Worm (Caenorhabditis elegans): ENCODE measurements around the gene snfc-5.

snfc-5 gene

DNA sequence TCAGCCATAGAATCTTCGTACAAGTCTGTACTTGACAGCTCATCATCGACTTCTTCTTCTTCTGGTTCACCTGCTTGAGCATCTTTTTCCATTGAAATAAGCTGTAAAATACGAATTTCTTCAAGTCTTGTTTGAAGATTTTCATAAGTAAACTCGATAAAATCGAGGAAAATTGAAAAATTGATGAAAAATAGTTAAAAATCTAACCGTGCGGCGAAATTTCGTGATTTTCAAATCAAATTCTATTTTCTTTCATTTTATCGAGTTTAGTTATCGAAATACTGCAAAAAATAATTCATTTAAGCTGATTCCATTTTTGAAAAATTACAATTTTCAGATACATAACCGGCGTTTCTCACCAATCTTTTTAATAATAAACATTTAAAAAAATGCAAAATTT lies 10.5 kb downstream of the snfc-5 start, which contains the start of gene R07E5.11:
TSS of gene R07E5.11 (minus strand) at position 101 of the 400 bp plus-strand sequence.
- TF ChIP-seq ztf-4 (tag; optimal IDR thresholded peaks at IDR 0.05) (no peak), unc-86 (tag; optimal IDR thresholded peaks at IDR 0.05) (no peak), xbp-1 (tag; optimal IDR thresholded peaks at IDR 0.05) (no peak), nhr-90 (tag; optimal IDR thresholded peaks at IDR 0.05; ENCODE audit: poor library complexity) (no peak), ceh-90 (tag; optimal IDR thresholded peaks at IDR 0.05) (no peak), lin-13 (GFP tag; optimal IDR thresholded peaks at IDR 0.05) (no peak), nhr-85 (tag) (no peak), egl-13 (tag; optimal IDR thresholded peaks at IDR 0.05) (no peak), skn-1 (tag; optimal IDR thresholded peaks at IDR 0.05) (no peak), isw-1 (GFP tag; IDR thresholded peaks at IDR 0.05) (no peak)

DNA sequence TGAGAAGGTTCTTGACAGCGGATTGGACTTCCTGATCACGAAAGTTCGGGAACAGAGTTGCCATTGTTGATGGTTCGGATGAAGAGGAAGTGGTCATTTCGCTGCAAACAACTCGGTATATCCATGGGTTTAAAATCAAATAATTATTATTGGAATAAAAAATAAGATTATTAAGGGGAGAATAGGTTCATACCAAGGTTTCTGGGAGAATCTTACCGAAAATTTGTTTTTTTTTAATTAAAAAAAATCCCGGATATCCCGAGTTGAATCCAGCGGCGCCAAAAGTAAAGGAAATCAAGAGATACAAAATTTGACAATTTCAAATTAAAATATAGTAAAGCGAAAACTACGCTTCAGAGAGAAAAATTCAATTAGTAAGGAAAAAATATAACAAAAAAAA lies 13.4 kb downstream of the snfc-5 start, which contains the start of the genes R07E5.19 and pdcd-2:
TSS of gene R07E5.19 (minus strand) at position 101 of the 400 bp plus-strand sequence.
TSS of gene pdcd-2 (minus strand) at position 102 of the 400 bp plus-strand sequence.
- TF ChIP-seq fkh-10 (GFP tag; optimal IDR thresholded peaks at IDR 0.05) = no peak
- TF ChIP-seq lir-3 (tag; optimal IDR thresholded peaks at IDR 0.05; ENCODE audit: poor library complexity) = no peak
- no peak for TF ChIP-seq nhr-28 (tag; optimal IDR thresholded peaks at IDR 0.05)
- TF ChIP-seq efl-1 (optimal IDR thresholded peaks at IDR 0.05) = no peak
- TF ChIP-seq efl-1 (GFP tag; optimal IDR thresholded peaks at IDR 0.05 in 1 of 2) = peak in 1 of 2 experiments; percentile 14
- no peak for TF ChIP-seq ceh-82 (tag; optimal IDR thresholded peaks at IDR 0.05)

DNA sequence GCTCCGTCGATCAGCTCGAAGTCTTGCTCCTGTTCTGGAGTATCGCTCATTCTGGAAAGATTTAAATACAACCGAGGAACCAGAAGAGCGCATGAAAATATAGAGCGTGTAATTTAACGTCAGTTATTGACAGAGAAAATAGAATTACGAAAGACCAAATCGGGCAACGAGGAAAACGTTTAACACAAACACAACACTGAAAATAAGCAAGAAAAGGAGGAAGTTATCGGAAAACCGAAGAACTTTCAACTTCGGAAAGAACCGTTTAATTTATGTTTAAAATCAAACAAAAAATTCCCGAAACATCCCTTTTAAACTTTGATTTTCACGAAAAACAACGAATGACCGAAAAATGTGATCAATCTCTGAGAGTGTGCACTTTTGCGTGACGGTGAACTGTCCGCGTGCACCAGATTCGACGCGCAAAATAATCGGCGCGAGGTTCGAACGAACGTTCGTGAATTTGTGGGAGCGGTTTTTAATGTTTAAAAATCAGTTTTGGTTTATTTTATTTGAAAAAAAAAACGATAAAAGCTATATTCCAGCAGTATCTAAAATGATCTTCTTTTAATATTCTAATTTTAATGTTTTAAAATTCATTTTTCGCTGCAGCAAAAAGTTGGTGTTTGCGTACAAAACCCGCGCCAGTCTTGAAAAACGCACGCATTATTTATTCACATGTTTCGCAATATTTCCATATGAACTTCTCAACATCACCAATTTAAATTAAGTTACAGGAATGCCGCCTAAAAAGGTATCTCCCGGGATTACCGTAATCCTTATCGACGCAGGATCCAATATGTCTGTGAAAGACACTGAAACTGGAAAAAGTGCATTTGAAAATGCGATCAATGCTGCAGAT lies 14.8 kb downstream of the snfc-5 start, which contains the start of the genes R07E5.7 and cku-80:
TSS of gene R07E5.7 (minus strand) at position 51 of the 862 bp plus-strand sequence.
TSS of gene cku-80 (plus strand) at position 732 of the 862 bp plus-strand sequence.
- TF ChIP-seq dsc-1 (tag; optimal IDR thresholded peaks at IDR 0.05) (peak; percentile 40), hlh-4 (tag; optimal IDR thresholded peaks at IDR 0.05) (no peak), nhr-47 (tag; optimal IDR thresholded peaks at IDR 0.05) (peak; percentile 73), mdl-1 (tag; optimal IDR thresholded peaks at IDR 0.05) (peak in 1 of 2 experiments; percentile 41), fkh-8 (tag; optimal IDR thresholded peaks at IDR 0.05) (peak; percentile 30), swsn-7 (tag; optimal IDR thresholded peaks at IDR 0.05) (peak; percentile 54), dpl-1 (GFP tag; optimal IDR thresholded peaks at IDR 0.05) (peak; percentile 86 to 91 (median 90)), tbx-2 (tag; optimal IDR thresholded peaks at IDR 0.05) (peak; percentile 53), elt-2 (tag; optimal IDR thresholded peaks at IDR 0.05) (peak; percentile 40), sox-4 (tag; optimal IDR thresholded peaks at IDR 0.05) (peak; percentile 42), nhr-19 (GFP tag; conservative IDR thresholded peaks at IDR 0.05) (peak; percentile 74), nhr-85 (tag) (peak; percentile 75), irx-1 (tag; optimal IDR thresholded peaks at IDR 0.05) (peak; percentile 42), nhr-20 (tag; optimal IDR thresholded peaks at IDR 0.05) (peak; percentile 70), lin-13 (GFP tag; optimal IDR thresholded peaks at IDR 0.05) (peak; percentile 51), nhr-76 (tag; optimal IDR thresholded peaks at IDR 0.05) (no peak), alr-1 (tag; optimal IDR thresholded peaks at IDR 0.05; ENCODE audit: borderline replicate concordance) (no peak), nhr-77 (tag; optimal IDR thresholded peaks at IDR 0.05) (peak; percentile 24), pag-3 (tag; optimal IDR thresholded peaks at IDR 0.05; ENCODE audit: borderline replicate concordance, insufficient read depth) (no peak), C04F5.9 (tag; optimal IDR thresholded peaks at IDR 0.05) (peak; percentile 31), fkh-4 (tag; optimal IDR thresholded peaks at IDR 0.05; ENCODE audit: borderline replicate concordance) (no peak), isw-1 (GFP tag; IDR thresholded peaks at IDR 0.05) (peak; percentile 39; the same call in 1 of the 2 replicates), snu-23 (GFP tag; optimal IDR thresholded peaks at IDR 0.05) (peak; percentile 84), ceh-82 (tag; optimal IDR thresholded peaks at IDR 0.05) (peak; percentile 6 to 68 (median 58)), blmp-1 (tag; optimal IDR thresholded peaks at IDR 0.05) (peak; percentile 51), ztf-11 (tag; optimal IDR thresholded peaks at IDR 0.05) (peak in 1 of 2 experiments; percentile 28), nhr-71 (tag; optimal IDR thresholded peaks at IDR 0.05) (peak; percentile 78), C16A3.4 (tag; optimal IDR thresholded peaks at IDR 0.05) (peak; percentile 70), lin-15B (tag; optimal IDR thresholded peaks at IDR 0.05) (peak; percentile 62), Y116A8C.19 (tag; optimal IDR thresholded peaks at IDR 0.05; ENCODE audit: borderline replicate concordance) (no peak), F16B12.6 (tag; optimal IDR thresholded peaks at IDR 0.05) (peak; percentile 96), ama-1 (optimal IDR thresholded peaks at IDR 0.05) (no peak), lsy-2 (tag; optimal IDR thresholded peaks at IDR 0.05) (peak; percentile 74 to 78), lin-35 (GFP tag; optimal IDR thresholded peaks at IDR 0.05) (peak; percentile 84 to 95), skn-1 (tag; optimal IDR thresholded peaks at IDR 0.05) (no peak), aha-1 (tag; optimal IDR thresholded peaks at IDR 0.05) (peak; percentile 28)

Data from whole organism, L1 larva.